Worm (Caenorhabditis elegans) whole organism, young adult: Measurements from ENCODE around the gene ugt-11.

Source experiments
- F33H1.4 ChIP-seq: fragments of 200-800 bp; sonication (Bioruptor generic); IDR thresholded peaks from 2 replicates; pipeline ENCODE4 v1.3.6; 2022; ENCODE audit warnings: missing genetic modification reagents, missing genetic modification characterization, missing compliant biosample characterization
- F49E8.2 ChIP-seq: sonication (generic microtip); optimal IDR thresholded peaks from 3 replicates; lab custom pipeline; 2017; ENCODE audit warnings: missing genetic modification characterization, mild to moderate bottlenecking, missing compliant biosample characterization, antibody characterized with exemption, moderate library complexity; ENCODE audit not compliant: insufficient read depth
- K11D2.4 ChIP-seq: fragments of 200-800 bp; sonication (Bioruptor generic); IDR thresholded peaks from 2 replicates; pipeline ENCODE4 v1.3.6; 2022; ENCODE audit warnings: missing genetic modification reagents, missing genetic modification characterization, missing compliant biosample characterization
- ama-1 ChIP-seq, 3 experiments: fragments of 150-350 bp in 1 of 3; sonication (generic microtip) in 2 of 3; optimal IDR thresholded peaks; 2 replicates each; lab custom pipeline; 2014 to 2018; ENCODE audit warnings: missing biosample characterization in 2 of 3, missing genetic modification characterization in 2 of 3, missing genetic modification reagents in 2 of 3
- aptf-2 ChIP-seq: fragments of 200-800 bp; sonication (Bioruptor generic); conservative IDR thresholded peaks from 2 replicates; pipeline ENCODE4 v1.3.6; 2022; ENCODE audit warnings: missing genetic modification reagents, missing genetic modification characterization, missing compliant biosample characterization
- ceh-100 ChIP-seq: fragments of 200-800 bp; sonication (Bioruptor generic); IDR thresholded peaks from 2 replicates; pipeline ENCODE4 v1.3.6; 2022; ENCODE audit warnings: missing genetic modification reagents, missing genetic modification characterization, missing compliant biosample characterization
- chd-7 ChIP-seq: sonication (generic microtip); optimal IDR thresholded peaks from 2 replicates; lab custom pipeline; 2016; ENCODE audit warnings: mild to moderate bottlenecking, missing genetic modification characterization, moderate library complexity, missing compliant biosample characterization
- let-607 ChIP-seq, 2 experiments: fragments of 200-800 bp in 1 of 2; sonication (Bioruptor generic) in 1 of 2; sonication (generic microtip) in 1 of 2; optimal IDR thresholded peaks; 2 replicates each; lab custom pipeline; 2016 to 2018; ENCODE audit warnings: mild to moderate bottlenecking in 2 of 2, missing compliant biosample characterization in 2 of 2, missing genetic modification characterization in 2 of 2, moderate library complexity in 2 of 2, missing genotype in 1 of 2
- lin-35 ChIP-seq, 3 experiments: fragments of 150-350 bp in 2 of 3; sonication (generic microtip) in 1 of 3; optimal IDR thresholded peaks; 2 replicates each; lab custom pipeline; 2014 to 2018; ENCODE audit warnings: missing biosample characterization in 3 of 3, missing genetic modification characterization in 3 of 3, missing genetic modification reagents in 3 of 3
- nfya-1 ChIP-seq: sonication (generic microtip); optimal IDR thresholded peaks from 2 replicates; lab custom pipeline; 2017; ENCODE audit warnings: antibody characterized with exemption, missing compliant biosample characterization, missing genetic modification characterization, borderline replicate concordance; ENCODE audit not compliant: insufficient read depth
- tbx-9 ChIP-seq: sonication (generic microtip); optimal IDR thresholded peaks from 2 replicates; lab custom pipeline; 2016; ENCODE audit warnings: borderline replicate concordance, missing genetic modification characterization, inconsistent platforms, missing compliant biosample characterization
- unc-62 ChIP-seq: fragments of 150-350 bp; optimal IDR thresholded peaks from 2 replicates; lab custom pipeline; 2014; ENCODE audit warnings: missing biosample characterization, missing genetic modification reagents, missing genetic modification characterization
- ztf-28 ChIP-seq: fragments of 200-800 bp; sonication (Bioruptor generic); IDR thresholded peaks from 2 replicates; pipeline ENCODE4 v1.3.6; 2022; ENCODE audit warnings: missing genetic modification reagents, missing genetic modification characterization, missing compliant biosample characterization

- TF ChIP-seq ama-1 (optimal IDR thresholded peaks at IDR 0.05; lab: Kevin White, UChicago), result no peak
- no peak for TF ChIP-seq ama-1 (GFP tag; optimal IDR thresholded peaks at IDR 0.05; lab: Kevin White, UChicago)
- TF ChIP-seq F33H1.4 (GFP tag; lab: Robert Waterston, UW), result peak; percentile 45
- peak in 1 of 3 experiments; percentile 7 for TF ChIP-seq lin-35 (GFP tag; optimal IDR thresholded peaks at IDR 0.05; lab: Kevin White, UChicago)
- no peak for TF ChIP-seq ztf-28 (GFP tag; lab: Robert Waterston, UW)
- no peak for TF ChIP-seq tbx-9 (tag; lab: Kevin White, UChicago)
- TF ChIP-seq ceh-100 (GFP tag; lab: Robert Waterston, UW), result no peak
- TF ChIP-seq F49E8.2 (tag; lab: Kevin White, UChicago), result peak; percentile 38
- no peak for TF ChIP-seq unc-62 (GFP tag; lab: Kevin White, UChicago)
- TF ChIP-seq aptf-2 (GFP tag; lab: Robert Waterston, UW), result no peak
- TF ChIP-seq let-607 (tag; optimal IDR thresholded peaks at IDR 0.05; lab: Kevin White, UChicago), result no peak
- TF ChIP-seq chd-7 (tag; lab: Kevin White, UChicago), result no peak
- no peak for TF ChIP-seq nfya-1 (tag; lab: Kevin White, UChicago)
- no peak for TF ChIP-seq K11D2.4 (GFP tag; lab: Robert Waterston, UW)
These were observed 3.6 kb downstream of the ugt-11 start for ce11 chrV:4891305-4891704.
